Worm (Caenorhabditis elegans) whole organism, L3 larva: Measurements from ENCODE around the gene C44B12.6.

Source experiments
- ceh-16 ChIP-seq: sonication (generic microtip); optimal IDR thresholded peaks from 2 replicates; lab custom pipeline; 2017; ENCODE audit warnings: missing biosample characterization, missing genetic modification characterization
- elt-3 ChIP-seq, 3 experiments: fragments of 150-350 bp in 1 of 3; sonication (generic microtip) in 2 of 3; optimal IDR thresholded peaks; 2 replicates in 2 of 3; 4 replicates in 1 of 3; lab custom pipeline; 2014 to 2017; ENCODE audit warnings: missing biosample characterization in 3 of 3, missing genetic modification characterization in 3 of 3
- lin-39 ChIP-seq: fragments of 150-350 bp; optimal IDR thresholded peaks from 2 replicates; lab custom pipeline; 2018; ENCODE audit warnings: missing biosample characterization, missing genetic modification reagents, missing genetic modification characterization
- nhr-237 ChIP-seq: fragments of 150-350 bp; optimal IDR thresholded peaks from 2 replicates; lab custom pipeline; 2014; ENCODE audit warnings: missing biosample characterization, missing genetic modification characterization
- nhr-28 ChIP-seq: fragments of 150-350 bp; optimal IDR thresholded peaks from 2 replicates; lab custom pipeline; 2014; ENCODE audit warnings: missing biosample characterization, missing genetic modification characterization
- nhr-76 ChIP-seq: fragments of 150-350 bp; sonication (generic microtip); optimal IDR thresholded peaks from 5 replicates; lab custom pipeline; 2014; ENCODE audit warnings: missing biosample characterization, missing genetic modification characterization
- pha-4 ChIP-seq: fragments of 150-350 bp; optimal IDR thresholded peaks from 2 replicates; lab custom pipeline; 2014; ENCODE audit warnings: missing biosample characterization, missing genetic modification reagents, missing genetic modification characterization
- pqm-1 ChIP-seq: fragments of 150-350 bp; optimal IDR thresholded peaks from 2 replicates; lab custom pipeline; 2017; ENCODE audit warnings: missing biosample characterization, missing genetic modification characterization, inconsistent platforms
- skn-1 ChIP-seq: fragments of 150-350 bp; optimal IDR thresholded peaks from 2 replicates; lab custom pipeline; 2014; ENCODE audit warnings: missing biosample characterization, missing genetic modification characterization
- tbx-2 ChIP-seq: sonication (generic microtip); optimal IDR thresholded peaks from 2 replicates; lab custom pipeline; 2016; ENCODE audit warnings: mild to moderate bottlenecking, missing genetic modification characterization, missing compliant biosample characterization
- unc-62 ChIP-seq: fragments of 150-350 bp; sonication (generic microtip); optimal IDR thresholded peaks from 4 replicates; lab custom pipeline; 2014; ENCODE audit warnings: missing biosample characterization, missing genetic modification reagents, missing genetic modification characterization
- zag-1 ChIP-seq: fragments of 150-350 bp; optimal IDR thresholded peaks from 2 replicates; lab custom pipeline; 2014; ENCODE audit warnings: missing biosample characterization, missing genetic modification characterization
- ztf-4 ChIP-seq: fragments of 150-350 bp; optimal IDR thresholded peaks from 2 replicates; lab custom pipeline; 2014; ENCODE audit warnings: missing biosample characterization, missing genetic modification characterization

DNA sequence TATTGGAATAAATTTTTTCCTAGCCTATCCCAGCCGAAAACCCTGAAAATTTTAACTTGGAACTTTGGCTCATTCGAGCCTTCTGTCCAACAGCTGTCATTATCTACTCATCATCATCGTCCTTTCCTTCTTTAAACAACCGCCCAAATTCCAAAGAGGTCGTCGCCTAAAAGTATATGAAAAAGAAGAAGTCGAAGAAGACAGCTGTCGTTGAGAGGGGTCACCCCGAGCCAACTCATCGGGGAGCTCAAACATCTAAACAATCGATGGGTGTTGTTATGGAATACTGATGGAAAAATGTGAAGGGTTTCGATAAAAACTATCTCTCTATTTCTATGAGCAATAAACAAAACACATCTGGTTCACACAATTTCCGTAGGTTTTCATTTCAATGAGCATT is 31.5 kb downstream of the C44B12.6 start:
- TF ChIP-seq skn-1 (tag; lab: Kevin White, UChicago) (no peak), nhr-237 (no peak), pqm-1 (no peak), lin-39 (no peak), unc-62 (GFP tag; lab: Kevin White, UChicago) (no peak), zag-1 (tag; lab: Kevin White, UChicago) (no peak), ztf-4 (tag; lab: Kevin White, UChicago) (no peak), elt-3 (tag; optimal IDR thresholded peaks at IDR 0.05; lab: Kevin White, UChicago) (no peak), nhr-76 (tag; lab: Kevin White, UChicago) (no peak), ceh-16 (tag; lab: Kevin White, UChicago) (no peak), tbx-2 (tag; lab: Kevin White, UChicago) (no peak), pha-4 (no peak), nhr-28 (tag; lab: Kevin White, UChicago) (no peak)
